Fruit fly (Drosophila melanogaster): ENCODE measurements around the gene dpr9.

- no peak for TF ChIP-seq Crg-1 (GFP tag; optimal IDR thresholded peaks at IDR 0.05)
- no peak for TF ChIP-seq kay (GFP tag; ENCODE audit: borderline replicate concordance)
- no peak for TF ChIP-seq CG7101 (tag; optimal IDR thresholded peaks at IDR 0.05)
- TF ChIP-seq CG11617 (GFP tag; optimal IDR thresholded peaks at IDR 0.05) = no peak
- TF ChIP-seq Clk (GFP tag; optimal IDR thresholded peaks at IDR 0.05) = no peak
- no peak for TF ChIP-seq CG7045 (GFP tag; optimal IDR thresholded peaks at IDR 0.05)
- no peak for TF ChIP-seq Hr96 (GFP tag; optimal IDR thresholded peaks at IDR 0.05)
- no peak for TF ChIP-seq cnc (optimal IDR thresholded peaks at IDR 0.05)
- TF ChIP-seq Mnt (GFP tag; optimal IDR thresholded peaks at IDR 0.05) = no peak
- no peak for TF ChIP-seq CG1620 (GFP tag; optimal IDR thresholded peaks at IDR 0.05)
- TF ChIP-seq pad (GFP tag; optimal IDR thresholded peaks at IDR 0.05) = no peak
- TF ChIP-seq CG12768 (GFP tag; optimal IDR thresholded peaks at IDR 0.05) = no peak
Measured at dm6 chr3R:15092784-15093183, 15.8 kb upstream of the dpr9 start.

Data from whole organism, adult.